Fruit fly (Drosophila melanogaster): ENCODE measurements around the gene CG15563.

Gene CG15563

dm6 chr3R:31218997-31219992 lies 12.8 kb downstream of the CG15563 start, which contains the start of gene ATPsynC (continued):
- TF ChIP-seq tll (GFP tag; optimal IDR thresholded peaks at IDR 0.05) (peak in 1 of 2 experiments; percentile 90), ewg (GFP tag; optimal IDR thresholded peaks at IDR 0.05) (peak; percentile 51), CG6854 (GFP tag; optimal IDR thresholded peaks at IDR 0.05) (peak; percentile 79), HmgZ (tag; optimal IDR thresholded peaks at IDR 0.05) (peak; percentile 91), CG4360 (GFP tag; IDR thresholded peaks at IDR 0.05) (no peak), grn (GFP tag; optimal IDR thresholded peaks at IDR 0.05) (no peak), ara (GFP tag; IDR thresholded peaks at IDR 0.05) (no peak), CG10543 (GFP tag; optimal IDR thresholded peaks at IDR 0.05) (peak; percentile 76), wek (GFP tag; optimal IDR thresholded peaks at IDR 0.05) (peak; percentile 17), ATbp (GFP tag; optimal IDR thresholded peaks at IDR 0.05) (no peak), stc (GFP tag; IDR thresholded peaks at IDR 0.05) (no peak), ap (GFP tag; IDR thresholded peaks at IDR 0.05) (no peak), org-1 (GFP tag; optimal IDR thresholded peaks at IDR 0.05) (no peak), ci (GFP tag; IDR thresholded peaks at IDR 0.05) (no peak), CG4404 (GFP tag; IDR thresholded peaks at IDR 0.05) (no peak), fd102C (GFP tag; optimal IDR thresholded peaks at IDR 0.05) (peak; percentile 7), row (GFP tag; IDR thresholded peaks at IDR 0.05) (no peak), sc (optimal IDR thresholded peaks at IDR 0.05) (no peak), sc (GFP tag; optimal IDR thresholded peaks at IDR 0.05) (no peak), pfk (GFP tag; optimal IDR thresholded peaks at IDR 0.05) (no peak), dati (GFP tag; IDR thresholded peaks at IDR 0.05) (no peak), cg (GFP tag; optimal IDR thresholded peaks at IDR 0.05) (peak; percentile 89), CG14050 (GFP tag; IDR thresholded peaks at IDR 0.05) (no peak), CG13624 (GFP tag; optimal IDR thresholded peaks at IDR 0.05) (peak; percentile 45), odd (GFP tag; optimal IDR thresholded peaks at IDR 0.05) (peak; percentile 59), CG3726 (GFP tag; IDR thresholded peaks at IDR 0.05) (no peak), bigmax (GFP tag; optimal IDR thresholded peaks at IDR 0.05) (peak; percentile 85), oc (tag; optimal IDR thresholded peaks at IDR 0.05) (no peak), CG17186 (GFP tag; optimal IDR thresholded peaks at IDR 0.05) (peak; percentile 88), Fer3 (tag; optimal IDR thresholded peaks at IDR 0.05) (no peak), Nf-YA (GFP tag; IDR thresholded peaks at IDR 0.05) (no peak), sima (GFP tag; optimal IDR thresholded peaks at IDR 0.05) (no peak), CG7963 (GFP tag; IDR thresholded peaks at IDR 0.05; ENCODE audit: partially characterized antibody) (no peak), CG13775 (GFP tag; optimal IDR thresholded peaks at IDR 0.05) (no peak), TFAM (GFP tag; optimal IDR thresholded peaks at IDR 0.05) (no peak), p53 (GFP tag; optimal IDR thresholded peaks at IDR 0.05) (peak; percentile 67), CG7556 (GFP tag; optimal IDR thresholded peaks at IDR 0.05) (no peak), CG15601 (tag; optimal IDR thresholded peaks at IDR 0.05) (peak; percentile 73), CTCF (GFP tag; optimal IDR thresholded peaks at IDR 0.05) (peak; percentile 71), gsb-n (tag; optimal IDR thresholded peaks at IDR 0.05) (peak; percentile 9), CG2120 (GFP tag; optimal IDR thresholded peaks at IDR 0.05) (peak; percentile 39), CG15696 (tag; optimal IDR thresholded peaks at IDR 0.05) (peak; percentile 26), CG13287 (GFP tag; IDR thresholded peaks at IDR 0.05; ENCODE audit: partially characterized antibody) (no peak), CG15073 (GFP tag; optimal IDR thresholded peaks at IDR 0.05) (no peak), CG11247 (GFP tag; IDR thresholded peaks at IDR 0.05) (no peak), Spps (tag; optimal IDR thresholded peaks at IDR 0.05) (no peak)

Measured in whole organism, embryonic.